Comparison of ENCODE assay signal across 5 worm cellular contexts in the genomic region with DNA sequence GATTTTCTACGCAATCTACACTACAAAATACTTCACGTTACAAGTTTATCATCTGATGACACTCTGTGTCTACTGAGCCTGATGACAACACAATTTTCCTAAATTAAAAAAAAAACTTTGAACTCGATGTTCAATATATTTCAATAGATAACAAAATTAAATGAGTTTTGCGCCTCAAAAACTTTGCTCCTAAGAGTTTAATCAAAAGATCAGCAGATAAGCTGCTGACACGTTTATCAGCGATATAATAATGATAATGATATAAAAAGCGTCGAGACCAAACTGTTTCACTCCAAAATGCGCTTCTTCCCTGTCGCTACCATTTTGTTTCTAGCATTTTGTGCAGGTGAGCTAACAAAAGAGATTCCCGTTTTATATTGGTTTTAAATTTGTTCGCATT.
A peak's percentile ranks its signal among the peaks of the same experiment; 100 is the strongest.
TF ChIP-seq lines count a peak whose summit lies in the region.

Gene clec-218 (plus strand): TSS at position 262 of the 400 bp plus-strand sequence.

TF ChIP-seq in whole organism, L1 larva, 84 proteins besides CTCF, POLR2A, EP300 and RAD21:
- TF ChIP-seq ceh-88 (GFP tag; IDR thresholded peaks at IDR 0.05; lab: Robert Waterston, UW) (no peak), elt-2 (tag; optimal IDR thresholded peaks at IDR 0.05; lab: Kevin White, UChicago) (peak; percentile 78)
TF ChIP-seq in whole organism, L1 larva: peak in this region for 1.

TF ChIP-seq in whole organism, L2 larva, 48 proteins besides CTCF, POLR2A, EP300 and RAD21:
- peak; percentile 19 for TF ChIP-seq fos-1 (tag; optimal IDR thresholded peaks at IDR 0.05; lab: Kevin White, UChicago)
- TF ChIP-seq sma-9 (GFP tag; optimal IDR thresholded peaks at IDR 0.05; lab: Kevin White, UChicago), result peak; percentile 68
- no peak for TF ChIP-seq sma-9 (tag; optimal IDR thresholded peaks at IDR 0.05; lab: Kevin White, UChicago)
- TF ChIP-seq nhr-10 (tag; optimal IDR thresholded peaks at IDR 0.05; lab: Kevin White, UChicago), result no peak

TF ChIP-seq in whole organism, L3 larva, 47 proteins besides CTCF, POLR2A, EP300 and RAD21:
- no peak for TF ChIP-seq ceh-16 (tag; optimal IDR thresholded peaks at IDR 0.05; lab: Kevin White, UChicago)
- TF ChIP-seq pqm-1 (tag; optimal IDR thresholded peaks at IDR 0.05; lab: Kevin White, UChicago), result peak; percentile 78
- TF ChIP-seq elt-2 (tag; optimal IDR thresholded peaks at IDR 0.05; lab: Kevin White, UChicago), result peak; percentile 90
- no peak for TF ChIP-seq nhr-237 (tag; optimal IDR thresholded peaks at IDR 0.05; lab: Kevin White, UChicago)
- TF ChIP-seq ama-1 (optimal IDR thresholded peaks at IDR 0.05; lab: Kevin White, UChicago), result no peak

TF ChIP-seq in whole organism, L4 larva, 104 proteins besides CTCF, POLR2A, EP300 and RAD21:
- TF ChIP-seq F49E8.2 (tag; optimal IDR thresholded peaks at IDR 0.05; lab: Kevin White, UChicago; ENCODE audit: borderline replicate concordance) (no peak), mdt-29 (GFP tag; IDR thresholded peaks at IDR 0.05; lab: Robert Waterston, UW) (no peak), F26F4.8 (GFP tag; conservative IDR thresholded peaks at IDR 0.05; lab: Robert Waterston, UW) (no peak), dve-1 (tag; optimal IDR thresholded peaks at IDR 0.05; lab: Kevin White, UChicago; ENCODE audit: insufficient read depth) (peak; percentile 46), pha-4 (GFP tag; IDR thresholded peaks at IDR 0.05; lab: Robert Waterston, UW) (0 out of 2 replicates have a peak, but pooled peaks have one; percentile 11), pha-4 (tag; optimal IDR thresholded peaks at IDR 0.05; lab: Kevin White, UChicago) (no peak), nhr-111 (GFP tag; optimal IDR thresholded peaks at IDR 0.05; lab: Kevin White, UChicago) (no peak), ceh-44 (GFP tag; IDR thresholded peaks at IDR 0.05; lab: Robert Waterston, UW) (no peak), daf-16 (GFP tag; optimal IDR thresholded peaks at IDR 0.05; lab: Kevin White, UChicago) (no peak), daf-16 (tag; optimal IDR thresholded peaks at IDR 0.05; lab: Kevin White, UChicago) (peak; percentile 35), dmd-6 (GFP tag; IDR thresholded peaks at IDR 0.05; lab: Robert Waterston, UW) (peak; percentile 72), snpc-4 (tag; optimal IDR thresholded peaks at IDR 0.05; lab: Kevin White, UChicago) (no peak), pqm-1 (tag; optimal IDR thresholded peaks at IDR 0.05; lab: Kevin White, UChicago) (peak; percentile 10), madf-5 (GFP tag; IDR thresholded peaks at IDR 0.05; lab: Robert Waterston, UW) (no peak), nhr-42 (GFP tag; IDR thresholded peaks at IDR 0.05; lab: Robert Waterston, UW) (no peak)

TF ChIP-seq in whole organism, young adult, 124 proteins besides CTCF, POLR2A, EP300 and RAD21:
- TF ChIP-seq hmg-1.2 (GFP tag; IDR thresholded peaks at IDR 0.05; lab: Robert Waterston, UW) (no peak), nhr-80 (tag; optimal IDR thresholded peaks at IDR 0.05; lab: Kevin White, UChicago) (peak; percentile 48)
TF ChIP-seq in whole organism, young adult: peak in this region for 1.
